Fruit fly (Drosophila melanogaster) whole organism, embryonic: ENCODE measurements around the gene CG42634.

Experiments
- Blimp-1 ChIP-seq: fragments of 200-800 bp; sonication (Bioruptor generic); optimal IDR thresholded peaks from 3 replicates; lab custom pipeline; 2018; ENCODE audit warnings: missing biosample characterization, missing genetic modification characterization, mild to moderate bottlenecking, moderate library complexity, missing genetic modification reagents
- CG10267 ChIP-seq: fragments of 200-800 bp; sonication (Bioruptor generic); optimal IDR thresholded peaks from 2 replicates; lab custom pipeline; 2018; ENCODE audit warnings: missing biosample characterization, mild to moderate bottlenecking, missing genetic modification characterization, moderate library complexity
- CG10654 ChIP-seq: fragments of 200-800 bp; sonication (Bioruptor generic); optimal IDR thresholded peaks from 2 replicates; lab custom pipeline; 2016; ENCODE audit warnings: missing biosample characterization, missing genetic modification characterization
- CG10959 ChIP-seq: fragments of 200-800 bp; sonication (Bioruptor generic); IDR thresholded peaks from 2 replicates; pipeline ENCODE4 v1.3.6; 2022; ENCODE audit warnings: missing biosample characterization, missing genetic modification characterization
- CG11504 ChIP-seq: fragments of 200-800 bp; sonication (Bioruptor generic); optimal IDR thresholded peaks from 3 replicates; lab custom pipeline; 2019; ENCODE audit warnings: missing biosample characterization, mild to moderate bottlenecking, missing genetic modification characterization, moderate library complexity
- CG13775 ChIP-seq: fragments of 200-800 bp; sonication (Bioruptor generic); optimal IDR thresholded peaks from 3 replicates; lab custom pipeline; 2017; ENCODE audit warnings: missing biosample characterization, mild to moderate bottlenecking, missing genetic modification characterization
- CG15514 ChIP-seq: fragments of 200-800 bp; sonication (Bioruptor generic); optimal IDR thresholded peaks from 3 replicates; lab custom pipeline; 2017; ENCODE audit warnings: missing biosample characterization, missing genetic modification characterization, mild to moderate bottlenecking, moderate library complexity, missing genetic modification reagents
- CG15601 ChIP-seq: fragments of 200-800 bp; sonication (Bioruptor generic); optimal IDR thresholded peaks from 3 replicates; lab custom pipeline; 2019; ENCODE audit warnings: missing biosample characterization, mild to moderate bottlenecking, missing genetic modification characterization, moderate library complexity
- CG18011 ChIP-seq: fragments of 200-800 bp; sonication (Bioruptor generic); optimal IDR thresholded peaks from 2 replicates; lab custom pipeline; 2017; ENCODE audit warnings: missing biosample characterization, missing genetic modification characterization, mild to moderate bottlenecking, moderate library complexity, missing genotype
- CG2889 ChIP-seq: fragments of 200-800 bp; sonication (Bioruptor generic); IDR thresholded peaks from 3 replicates; pipeline ENCODE4 v1.3.6; 2022; ENCODE audit warnings: missing biosample characterization, missing genetic modification characterization
- CG5180 ChIP-seq: fragments of 200-800 bp; sonication (Bioruptor generic); optimal IDR thresholded peaks from 3 replicates; lab custom pipeline; 2017; ENCODE audit warnings: missing biosample characterization, missing genetic modification characterization, mild to moderate bottlenecking, moderate library complexity, missing genetic modification reagents
- CG6272 ChIP-seq: fragments of 200-800 bp; sonication (Bioruptor generic); IDR thresholded peaks from 2 replicates; pipeline ENCODE4 v1.3.6; 2022; ENCODE audit warnings: missing biosample characterization, missing genetic modification characterization
- CG6683 ChIP-seq: fragments of 200-800 bp; sonication (Bioruptor generic); optimal IDR thresholded peaks from 2 replicates; lab custom pipeline; 2017; ENCODE audit warnings: missing biosample characterization, mild to moderate bottlenecking, missing genetic modification characterization, missing genetic modification reagents
- CG7271 ChIP-seq: fragments of 200-800 bp; sonication (Bioruptor generic); optimal IDR thresholded peaks from 2 replicates; lab custom pipeline; 2018; ENCODE audit warnings: missing biosample characterization, mild to moderate bottlenecking, missing genetic modification characterization, moderate library complexity
- CG7839 ChIP-seq: fragments of 200-800 bp; sonication (Bioruptor generic); optimal IDR thresholded peaks from 3 replicates; lab custom pipeline; 2018; ENCODE audit warnings: missing biosample characterization, mild to moderate bottlenecking, missing genetic modification characterization, moderate library complexity
- CTCF ChIP-seq: fragments of 200-800 bp; sonication (Bioruptor generic); optimal IDR thresholded peaks from 2 replicates; lab custom pipeline; 2017; ENCODE audit warnings: missing biosample characterization, mild to moderate bottlenecking, missing genetic modification characterization, moderate library complexity
- CrebB ChIP-seq: fragments of 200-800 bp; sonication (Bioruptor generic); optimal IDR thresholded peaks from 3 replicates; lab custom pipeline; 2018; ENCODE audit warnings: missing biosample characterization, mild to moderate bottlenecking, missing genetic modification characterization
- D ChIP-seq, 2 experiments: fragments of 200-800 bp in 1 of 2; fragments of >200 bp in 1 of 2; sonication (Bioruptor generic) in 1 of 2; optimal IDR thresholded peaks; 2 replicates in 1 of 2; 3 replicates in 1 of 2; lab custom pipeline; 2017; ENCODE audit warnings: mild to moderate bottlenecking in 1 of 2, missing biosample characterization in 1 of 2, missing genetic modification characterization in 1 of 2, missing genetic modification reagents in 1 of 2
- Dek ChIP-seq: fragments of 200-800 bp; sonication (Bioruptor generic); optimal IDR thresholded peaks from 3 replicates; lab custom pipeline; 2019; ENCODE audit warnings: missing biosample characterization, mild to moderate bottlenecking, missing genetic modification characterization, moderate library complexity
- Ets65A ChIP-seq: fragments of 200-800 bp; sonication (Bioruptor generic); peaks from one replicate; lab custom pipeline; 2016; ENCODE audit warnings: missing biosample characterization, missing genetic modification characterization
- Ets97D ChIP-seq: fragments of 200-800 bp; sonication (Bioruptor generic); optimal IDR thresholded peaks from 3 replicates; lab custom pipeline; 2016; ENCODE audit warnings: missing biosample characterization, missing genetic modification characterization
- HLHmδ ChIP-seq: fragments of 200-800 bp; sonication (Bioruptor generic); optimal IDR thresholded peaks from 2 replicates; lab custom pipeline; 2018; ENCODE audit warnings: missing biosample characterization, mild to moderate bottlenecking, missing genetic modification characterization, moderate library complexity
- HmgD ChIP-seq: fragments of 200-800 bp; sonication (Bioruptor generic); optimal IDR thresholded peaks from 3 replicates; lab custom pipeline; 2016; ENCODE audit warnings: missing biosample characterization, missing genetic modification characterization
- Hsf ChIP-seq: fragments of 200-800 bp; sonication (Bioruptor generic); optimal IDR thresholded peaks from 3 replicates; lab custom pipeline; 2016; ENCODE audit warnings: missing biosample characterization, missing genetic modification characterization
- Nf-YA ChIP-seq: fragments of 200-800 bp; sonication (Bioruptor generic); IDR thresholded peaks from 2 replicates; pipeline ENCODE4 v1.3.6; 2022; ENCODE audit warnings: missing biosample characterization, missing genetic modification characterization
- Rx ChIP-seq: fragments of 200-800 bp; sonication (Bioruptor generic); IDR thresholded peaks from 2 replicates; pipeline ENCODE4 v1.3.6; 2022; ENCODE audit warnings: missing biosample characterization, missing genetic modification characterization
- Tbp ChIP-seq: fragments of >200 bp; optimal IDR thresholded peaks from 2 replicates; lab custom pipeline; 2018; ENCODE audit warnings: missing biosample characterization, missing genetic modification characterization
- btn ChIP-seq: fragments of 200-800 bp; sonication (Bioruptor generic); optimal IDR thresholded peaks from 2 replicates; lab custom pipeline; 2016; ENCODE audit warnings: missing biosample characterization, missing genetic modification characterization
- ems ChIP-seq: fragments of 200-800 bp; sonication (Bioruptor generic); optimal IDR thresholded peaks from 3 replicates; lab custom pipeline; 2016; ENCODE audit warnings: missing biosample characterization, missing genetic modification characterization
- kay ChIP-seq: fragments of 200-800 bp; sonication (Bioruptor generic); optimal IDR thresholded peaks from 2 replicates; lab custom pipeline; 2016; ENCODE audit warnings: missing biosample characterization, missing genetic modification characterization
- ken ChIP-seq: fragments of 200-800 bp; sonication (Bioruptor generic); IDR thresholded peaks from 3 replicates; pipeline ENCODE4 v1.3.6; 2022; ENCODE audit warnings: missing biosample characterization, missing genetic modification characterization
- lov ChIP-seq, 2 experiments: fragments of 200-800 bp in 1 of 2; fragments of >200 bp in 1 of 2; sonication (Bioruptor generic) in 1 of 2; IDR thresholded peaks in 1 of 2; optimal IDR thresholded peaks in 1 of 2; 2 replicates in 1 of 2; 3 replicates in 1 of 2; pipeline versions ENCODE4 v1.3.6 to Lab custom; 2017 to 2022; ENCODE audit warnings: missing biosample characterization in 1 of 2, missing genetic modification characterization in 1 of 2
- p53 ChIP-seq: fragments of 200-800 bp; sonication (Bioruptor generic); optimal IDR thresholded peaks from 2 replicates; lab custom pipeline; 2016; ENCODE audit warnings: missing biosample characterization, missing genetic modification characterization
- pho ChIP-seq: fragments of 200-800 bp; sonication (Bioruptor generic); optimal IDR thresholded peaks from 2 replicates; lab custom pipeline; 2016; ENCODE audit warnings: missing biosample characterization, missing genetic modification characterization
- pita ChIP-seq: fragments of 200-800 bp; sonication (Bioruptor generic); optimal IDR thresholded peaks from 2 replicates; lab custom pipeline; 2017; ENCODE audit warnings: missing biosample characterization, mild to moderate bottlenecking, missing genetic modification characterization
- prd ChIP-seq, 3 experiments: fragments of >200 bp in 2 of 3; fragments of 200-800 bp in 1 of 3; sonication (Bioruptor generic) in 1 of 3; optimal IDR thresholded peaks in 2 of 3; IDR thresholded peaks in 1 of 3; 2 replicates in 2 of 3; 3 replicates in 1 of 3; pipeline versions ENCODE4 v1.3.6 to Lab custom; 2017 to 2022; ENCODE audit warnings: missing biosample characterization in 1 of 3, missing genetic modification characterization in 1 of 3
- sc ChIP-seq, 3 experiments: fragments of >200 bp in 2 of 3; fragments of 200-800 bp in 1 of 3; sonication (Bioruptor generic) in 1 of 3; optimal IDR thresholded peaks; 2 replicates in 2 of 3; 3 replicates in 1 of 3; lab custom pipeline; 2017; ENCODE audit warnings: mild to moderate bottlenecking in 1 of 3, missing biosample characterization in 1 of 3, missing genetic modification characterization in 1 of 3, missing genetic modification reagents in 1 of 3
- sens ChIP-seq: fragments of 200-800 bp; sonication (Bioruptor generic); peaks from one replicate; lab custom pipeline; 2016; ENCODE audit warnings: missing biosample characterization, missing genetic modification characterization
- stwl ChIP-seq: fragments of 200-800 bp; sonication (Bioruptor generic); optimal IDR thresholded peaks from 3 replicates; lab custom pipeline; 2018; ENCODE audit warnings: missing biosample characterization, mild to moderate bottlenecking, missing genetic modification characterization, moderate library complexity
- tio ChIP-seq: fragments of 200-800 bp; sonication (Bioruptor generic); optimal IDR thresholded peaks from 2 replicates; lab custom pipeline; 2017; ENCODE audit warnings: missing biosample characterization, missing genetic modification characterization, inconsistent platforms
- tx ChIP-seq: fragments of 200-800 bp; sonication (Bioruptor generic); optimal IDR thresholded peaks from 2 replicates; lab custom pipeline; 2016; ENCODE audit warnings: missing biosample characterization, missing genetic modification characterization
- vnd ChIP-seq: fragments of 200-800 bp; sonication (Bioruptor generic); IDR thresholded peaks from 3 replicates; pipeline ENCODE4 v1.3.6; 2022; ENCODE audit warnings: missing biosample characterization, missing genetic modification characterization; ENCODE audit not compliant: partially characterized antibody
- wor ChIP-seq: fragments of 200-800 bp; sonication (Bioruptor generic); IDR thresholded peaks from 2 replicates; pipeline ENCODE4 v1.3.6; 2022; ENCODE audit warnings: missing biosample characterization, missing genetic modification characterization
- zen ChIP-seq: fragments of 200-800 bp; sonication (Bioruptor generic); optimal IDR thresholded peaks from 3 replicates; lab custom pipeline; 2018; ENCODE audit warnings: missing biosample characterization, mild to moderate bottlenecking, missing genetic modification characterization, moderate library complexity
- zfh1 ChIP-seq: fragments of 200-800 bp; sonication (Bioruptor generic); IDR thresholded peaks from 3 replicates; pipeline ENCODE4 v1.3.6; 2022; ENCODE audit warnings: missing biosample characterization, missing genetic modification characterization

The CG42634 gene

dm6 chr2L:18007635-18008034, at the start of gene CG42634, which contains the start of gene CG42635:
Gene CG42634, plus strand, starts transcription at chr2L:18007935.
Gene CG42635, plus strand, starts transcription at chr2L:18007935.
- TF ChIP-seq Nf-YA (GFP tag; lab: Robert Waterston, UW): no peak
- TF ChIP-seq Dek (tag; lab: Kevin White, UChicago): no peak
- no peak for TF ChIP-seq D (optimal IDR thresholded peaks at IDR 0.05; lab: Kevin White, UChicago)
- TF ChIP-seq D (GFP tag; optimal IDR thresholded peaks at IDR 0.05; lab: Kevin White, UChicago): no peak
- no peak for TF ChIP-seq CG5180 (GFP tag; lab: Kevin White, UChicago)

dm6 chr2L:17958306-17958705, 49.4 kb upstream of the CG42634 start:
- no peak for TF ChIP-seq CrebB
- TF ChIP-seq CTCF (GFP tag; lab: Kevin White, UChicago): peak; percentile 73

dm6 chr2L:17960214-17960613, 47.5 kb upstream of the CG42634 start:
- TF ChIP-seq CG2889 (GFP tag; lab: Robert Waterston, UW) (0 out of 3 replicates have a peak, but pooled peaks have one; percentile 37), vnd (GFP tag; lab: Robert Waterston, UW) (no peak), CG11504 (no peak), CG6683 (GFP tag; lab: Kevin White, UChicago) (no peak), CG7839 (tag; lab: Kevin White, UChicago) (no peak), Ets97D (peak; percentile 69), lov (optimal IDR thresholded peaks at IDR 0.05; lab: Kevin White, UChicago) (no peak), lov (GFP tag; IDR thresholded peaks at IDR 0.05; lab: Robert Waterston, UW) (0 out of 3 replicates have a peak, but pooled peaks have one; percentile 57), CG10959 (GFP tag; lab: Robert Waterston, UW) (peak; percentile 32; the same call in 1 of the 2 replicates), tio (GFP tag; lab: Kevin White, UChicago) (peak; percentile 3), kay (no peak), pita (no peak), CG10654 (GFP tag; lab: Kevin White, UChicago) (no peak), CG13775 (GFP tag; lab: Kevin White, UChicago) (no peak), zfh1 (GFP tag; lab: Robert Waterston, UW) (0 out of 3 replicates have a peak, but pooled peaks have one; percentile 28), CG10267 (tag; lab: Kevin White, UChicago) (no peak), CG15601 (no peak), pho (GFP tag; lab: Kevin White, UChicago) (no peak), Hsf (GFP tag; lab: Kevin White, UChicago) (no peak), btn (GFP tag; lab: Kevin White, UChicago) (no peak), p53 (no peak), Rx (GFP tag; lab: Robert Waterston, UW) (0 out of 2 replicates have a peak, but pooled peaks have one; percentile 23), CG7271 (tag; lab: Kevin White, UChicago) (peak; percentile 79), HLHmδ (no peak), CG6272 (GFP tag; lab: Robert Waterston, UW) (0 out of 2 replicates have a peak, but pooled peaks have one; percentile 17), wor (GFP tag; lab: Robert Waterston, UW) (no peak), zen (tag; lab: Kevin White, UChicago) (peak; percentile 3), Tbp (GFP tag; lab: Kevin White, UChicago) (no peak), tx (GFP tag; lab: Kevin White, UChicago) (no peak), ems (no peak), Blimp-1 (no peak), CTCF (GFP tag; lab: Kevin White, UChicago) (peak; percentile 83), ken (no peak), HmgD (GFP tag; lab: Kevin White, UChicago) (no peak), sc (optimal IDR thresholded peaks at IDR 0.05; lab: Kevin White, UChicago) (no peak), sc (GFP tag; optimal IDR thresholded peaks at IDR 0.05; lab: Kevin White, UChicago) (no peak), sens (no peak), Ets65A (GFP tag; lab: Kevin White, UChicago) (peak; percentile 76), prd (optimal IDR thresholded peaks at IDR 0.05; lab: Kevin White, UChicago) (no peak), prd (GFP tag; IDR thresholded peaks at IDR 0.05; lab: Robert Waterston, UW) (peak; percentile 36; the same call in 1 of the 3 replicates), CG15514 (GFP tag; lab: Kevin White, UChicago) (no peak), CG18011 (no peak), stwl (tag; lab: Kevin White, UChicago) (peak; percentile 39)
